Worm (Caenorhabditis elegans) whole organism, midembryonic: ENCODE results near the gene Y66C5A.1.

Source experiments
- T22C8.4 ChIP-seq: fragments of 200-800 bp; sonication (Bioruptor generic); IDR thresholded peaks from 2 replicates; pipeline ENCODE4 v1.3.6; 2022; ENCODE audit warnings: missing genetic modification characterization, missing compliant biosample characterization
- cog-1 ChIP-seq: sonication (generic microtip); optimal IDR thresholded peaks from 2 replicates; lab custom pipeline; 2016; ENCODE audit warnings: missing genetic modification characterization, missing compliant biosample characterization
- flt-1 ChIP-seq: fragments of 200-800 bp; sonication (Bioruptor generic); IDR thresholded peaks from 2 replicates; pipeline ENCODE4 v1.3.6; 2022; ENCODE audit warnings: missing genetic modification characterization, missing compliant biosample characterization
- klf-2 ChIP-seq: fragments of 200-800 bp; sonication (Bioruptor generic); conservative IDR thresholded peaks from 2 replicates; pipeline ENCODE4 v1.3.6; 2022; ENCODE audit warnings: missing genetic modification reagents, missing genetic modification characterization, missing compliant biosample characterization
- med-1 ChIP-seq: sonication (generic microtip); optimal IDR thresholded peaks from 2 replicates; lab custom pipeline; 2017; ENCODE audit warnings: missing genetic modification characterization, mild to moderate bottlenecking, missing compliant biosample characterization, antibody characterized with exemption, missing genetic modification reagents; ENCODE audit not compliant: insufficient read depth
- ref-1 ChIP-seq: fragments of 200-800 bp; sonication (Bioruptor generic); conservative IDR thresholded peaks from 2 replicates; pipeline ENCODE4 v1.3.6; 2022; ENCODE audit warnings: missing genetic modification reagents, missing genetic modification characterization, missing compliant biosample characterization
- tab-1 ChIP-seq: fragments of 200-800 bp; sonication (Bioruptor generic); IDR thresholded peaks from 2 replicates; pipeline ENCODE4 v1.3.6; 2022; ENCODE audit warnings: missing genetic modification characterization, missing compliant biosample characterization
- ztf-23 ChIP-seq: fragments of 200-800 bp; sonication (Bioruptor generic); IDR thresholded peaks from 2 replicates; pipeline ENCODE4 v1.3.6; 2022; ENCODE audit warnings: missing genetic modification reagents, missing genetic modification characterization, missing compliant biosample characterization
- ztf-29 ChIP-seq: fragments of 200-800 bp; sonication (Bioruptor generic); IDR thresholded peaks from 2 replicates; pipeline ENCODE4 v1.3.6; 2022; ENCODE audit warnings: missing genetic modification reagents, missing genetic modification characterization, missing compliant biosample characterization

Gene Y66C5A.1

ce11 chrX:14464513-14464912 is 9.2 kb upstream of the Y66C5A.1 start, which contains the start of gene M163.7:
M163.7 (plus strand) TSS chrX:14464813.
- TF ChIP-seq ztf-29 (GFP tag; lab: Robert Waterston, UW) (no peak), ztf-23 (GFP tag; lab: Robert Waterston, UW) (no peak), cog-1 (tag; lab: Kevin White, UChicago) (no peak), tab-1 (no peak), flt-1 (no peak), klf-2 (GFP tag; lab: Robert Waterston, UW) (no peak), ref-1 (GFP tag; lab: Robert Waterston, UW) (no peak), T22C8.4 (GFP tag; lab: Robert Waterston, UW) (no peak), med-1 (GFP tag; lab: Kevin White, UChicago) (no peak)

- TF ChIP-seq ref-1 (GFP tag; lab: Robert Waterston, UW) (no peak), med-1 (GFP tag; lab: Kevin White, UChicago) (no peak), T22C8.4 (GFP tag; lab: Robert Waterston, UW) (no peak), cog-1 (tag; lab: Kevin White, UChicago) (no peak), ztf-23 (GFP tag; lab: Robert Waterston, UW) (no peak), tab-1 (no peak), flt-1 (no peak), klf-2 (GFP tag; lab: Robert Waterston, UW) (no peak), ztf-29 (GFP tag; lab: Robert Waterston, UW) (no peak)
These were observed 5.1 kb upstream of the Y66C5A.1 start, which contains the start of gene Y66C5A.2 for ce11 chrX:14460412-14460811. Y66C5A.2 (plus strand) TSS chrX:14460712.

DNA sequence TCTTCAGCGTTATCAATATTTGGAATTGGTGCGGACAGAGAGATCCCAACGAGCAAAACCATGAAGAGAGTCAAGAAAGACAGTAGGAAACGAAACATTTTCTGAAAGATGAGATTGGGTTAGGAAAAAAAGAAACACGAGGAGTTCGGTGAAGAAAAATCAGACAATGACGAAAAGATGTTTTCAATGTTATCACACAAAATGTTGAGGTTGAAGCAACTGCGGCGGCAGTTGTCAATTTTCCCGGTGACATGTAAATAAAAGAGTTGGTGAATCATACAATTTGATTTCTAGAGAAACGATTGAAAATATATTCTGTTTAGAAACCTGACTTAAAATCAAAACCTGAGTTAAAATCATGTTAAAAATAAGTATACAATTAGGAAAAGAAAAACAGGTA is 1.6 kb downstream of the Y66C5A.1 start, which contains the start of gene F23D12.7:
F23D12.7 (minus strand) TSS at position 101 of the 400 bp plus-strand sequence.
- no peak for TF ChIP-seq tab-1
- no peak for TF ChIP-seq ztf-29 (GFP tag; lab: Robert Waterston, UW)
- no peak for TF ChIP-seq klf-2 (GFP tag; lab: Robert Waterston, UW)
- TF ChIP-seq T22C8.4 (GFP tag; lab: Robert Waterston, UW) = no peak
- TF ChIP-seq flt-1 = no peak
- TF ChIP-seq cog-1 (tag; lab: Kevin White, UChicago) = no peak
- TF ChIP-seq med-1 (GFP tag; lab: Kevin White, UChicago) = no peak
- TF ChIP-seq ztf-23 (GFP tag; lab: Robert Waterston, UW) = no peak
- no peak for TF ChIP-seq ref-1 (GFP tag; lab: Robert Waterston, UW)

ce11 chrX:14447910-14448309 is 7.4 kb downstream of the Y66C5A.1 start, which contains the start of gene jmjd-3.2:
jmjd-3.2 (plus strand) TSS chrX:14448210.
- TF ChIP-seq flt-1 = no peak
- no peak for TF ChIP-seq med-1 (GFP tag; lab: Kevin White, UChicago)
- no peak for TF ChIP-seq cog-1 (tag; lab: Kevin White, UChicago)
- no peak for TF ChIP-seq ztf-23 (GFP tag; lab: Robert Waterston, UW)
- no peak for TF ChIP-seq klf-2 (GFP tag; lab: Robert Waterston, UW)
- TF ChIP-seq ref-1 (GFP tag; lab: Robert Waterston, UW) = no peak
- TF ChIP-seq ztf-29 (GFP tag; lab: Robert Waterston, UW) = no peak
- no peak for TF ChIP-seq T22C8.4 (GFP tag; lab: Robert Waterston, UW)
- TF ChIP-seq tab-1 = no peak

DNA sequence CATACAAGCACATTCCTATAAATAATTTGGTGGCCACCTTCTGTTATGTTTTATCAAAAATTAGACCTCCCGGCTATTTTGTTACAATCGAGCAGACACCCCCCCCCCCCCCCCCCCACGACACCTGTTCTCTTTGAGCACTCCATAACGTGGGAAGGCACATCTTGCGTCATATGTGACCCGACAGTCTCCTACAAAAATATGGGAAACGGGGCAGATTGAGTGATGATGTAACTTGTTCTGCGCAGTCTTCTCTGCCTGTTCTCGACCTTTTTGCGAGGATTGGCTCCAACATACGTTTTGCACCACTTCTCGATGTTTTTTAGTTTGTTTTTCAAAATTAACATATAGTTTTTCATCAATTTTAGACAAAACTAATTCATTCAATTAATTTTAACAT is 7.8 kb downstream of the Y66C5A.1 start:
- no peak for TF ChIP-seq cog-1 (tag; lab: Kevin White, UChicago)
- TF ChIP-seq T22C8.4 (GFP tag; lab: Robert Waterston, UW) = no peak
- no peak for TF ChIP-seq ztf-23 (GFP tag; lab: Robert Waterston, UW)
- TF ChIP-seq ref-1 (GFP tag; lab: Robert Waterston, UW) = no peak
- no peak for TF ChIP-seq tab-1
- TF ChIP-seq med-1 (GFP tag; lab: Kevin White, UChicago) = no peak
- TF ChIP-seq ztf-29 (GFP tag; lab: Robert Waterston, UW) = no peak

DNA sequence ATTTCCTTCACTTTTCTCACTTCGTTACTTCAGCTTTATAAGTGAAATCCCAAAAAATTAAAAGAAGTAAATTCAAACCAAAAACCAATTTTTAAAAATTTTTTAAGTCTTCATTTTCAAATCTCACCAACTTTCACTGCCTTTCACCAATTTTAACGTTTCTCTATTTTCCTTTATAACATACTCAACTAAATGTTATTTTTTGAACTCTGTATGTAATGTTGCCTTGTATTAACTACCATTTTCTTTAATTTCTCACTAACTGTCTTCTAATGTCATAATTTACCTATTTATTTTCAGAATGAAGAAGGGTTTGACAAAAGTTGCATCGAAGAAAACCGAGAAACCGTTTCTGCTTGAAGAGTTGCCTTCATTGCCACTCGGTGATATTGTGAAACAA is 10.6 kb downstream of the Y66C5A.1 start, which contains the start of gene F23D12.4:
F23D12.4 (plus strand) TSS at position 301 of the 400 bp plus-strand sequence.
- TF ChIP-seq cog-1 (tag; lab: Kevin White, UChicago) = no peak

ce11 chrX:14442321-14442720 is 13.0 kb downstream of the Y66C5A.1 start, which contains the start of gene F23D12.3:
F23D12.3 (plus strand) TSS chrX:14442621.
- TF ChIP-seq ref-1 (GFP tag; lab: Robert Waterston, UW) = no peak

DNA sequence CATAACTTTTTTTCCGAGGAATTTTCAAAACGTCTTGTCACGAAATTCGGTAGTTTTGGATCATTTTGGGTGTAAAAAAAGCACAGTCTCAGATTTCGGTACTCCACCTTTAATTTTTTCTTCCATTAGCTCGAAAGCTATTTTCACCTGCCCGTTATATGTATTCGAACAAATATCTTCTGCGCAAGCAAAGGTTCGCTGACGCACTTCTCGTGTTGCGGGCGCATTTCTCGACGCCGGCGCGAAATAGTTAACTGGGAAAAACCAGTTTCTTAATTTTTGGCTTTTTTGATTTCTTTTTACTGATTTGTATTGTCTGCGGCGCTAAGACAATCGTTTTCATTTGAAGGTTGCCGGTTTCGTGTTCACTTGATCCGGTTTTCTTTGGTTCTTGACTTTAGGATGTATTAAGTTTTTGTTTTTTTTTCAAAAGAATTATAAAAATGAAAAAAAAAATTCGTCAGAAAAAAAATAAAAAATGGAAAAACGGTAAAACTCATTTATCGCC is 19.6 kb downstream of the Y66C5A.1 start:
- no peak for TF ChIP-seq ref-1 (GFP tag; lab: Robert Waterston, UW)

DNA sequence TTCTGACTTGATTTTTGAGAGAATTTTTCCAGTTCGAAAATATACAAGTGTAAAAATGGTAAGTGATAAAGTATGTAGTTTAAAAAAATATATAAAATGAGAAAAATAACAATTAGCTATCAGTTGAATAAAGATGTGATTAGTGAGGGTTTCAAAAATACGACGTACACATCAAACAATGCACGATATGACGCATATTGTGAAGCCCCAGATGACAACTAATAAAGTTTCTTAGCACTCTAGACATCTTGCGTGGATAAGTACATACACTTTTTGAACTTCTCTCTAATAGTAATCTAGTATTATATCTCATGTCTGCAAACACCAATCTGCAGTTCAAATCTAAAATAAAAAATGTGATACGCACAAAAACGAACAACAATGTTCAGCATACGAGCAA is 24.9 kb downstream of the Y66C5A.1 start:
- TF ChIP-seq cog-1 (tag; lab: Kevin White, UChicago) = no peak
- no peak for TF ChIP-seq T22C8.4 (GFP tag; lab: Robert Waterston, UW)
- TF ChIP-seq flt-1 = no peak
- no peak for TF ChIP-seq ztf-23 (GFP tag; lab: Robert Waterston, UW)
- no peak for TF ChIP-seq klf-2 (GFP tag; lab: Robert Waterston, UW)
- no peak for TF ChIP-seq ref-1 (GFP tag; lab: Robert Waterston, UW)
- no peak for TF ChIP-seq tab-1
- TF ChIP-seq ztf-29 (GFP tag; lab: Robert Waterston, UW) = no peak
- no peak for TF ChIP-seq med-1 (GFP tag; lab: Kevin White, UChicago)

- TF ChIP-seq flt-1 (no peak), ztf-29 (GFP tag; lab: Robert Waterston, UW) (no peak), klf-2 (GFP tag; lab: Robert Waterston, UW) (no peak), ztf-23 (GFP tag; lab: Robert Waterston, UW) (no peak), med-1 (GFP tag; lab: Kevin White, UChicago) (no peak), ref-1 (GFP tag; lab: Robert Waterston, UW) (no peak), tab-1 (no peak), cog-1 (tag; lab: Kevin White, UChicago) (no peak), T22C8.4 (GFP tag; lab: Robert Waterston, UW) (no peak)
These were observed 27.3 kb downstream of the Y66C5A.1 start, which contains the start of gene F23D12.1 for ce11 chrX:14428052-14428451. F23D12.1 (minus strand) TSS chrX:14428152.
